Fruit fly (Drosophila melanogaster) whole organism, prepupa: Measurements from ENCODE around the gene Odj.
A peak's percentile ranks its signal among the peaks of the same experiment; 100 is the strongest.

Experiments
- Blimp-1 ChIP-seq: fragments of 200-800 bp; sonication (Bioruptor generic); optimal IDR thresholded peaks from 3 replicates; lab custom pipeline; 2017; ENCODE audit warnings: missing biosample characterization, missing genetic modification characterization, mild to moderate bottlenecking, moderate library complexity, missing genetic modification reagents
- CG10631 ChIP-seq: fragments of 200-800 bp; sonication (Bioruptor generic); optimal IDR thresholded peaks from 2 replicates; lab custom pipeline; 2016; ENCODE audit warnings: missing biosample characterization, missing genetic modification characterization
- CG10669 ChIP-seq: fragments of 200-800 bp; sonication (Bioruptor generic); optimal IDR thresholded peaks from 3 replicates; lab custom pipeline; 2018; ENCODE audit warnings: missing biosample characterization, mild to moderate bottlenecking, missing genetic modification characterization, moderate library complexity
- CG11294 ChIP-seq: fragments of 200-800 bp; sonication (Bioruptor generic); IDR thresholded peaks from 2 replicates; pipeline ENCODE4 v1.3.6; 2022; ENCODE audit warnings: missing biosample characterization, missing genetic modification characterization
- CG1621 ChIP-seq: fragments of 200-800 bp; sonication (Bioruptor generic); optimal IDR thresholded peaks from 3 replicates; lab custom pipeline; 2018; ENCODE audit warnings: missing biosample characterization, mild to moderate bottlenecking, missing genetic modification characterization
- CG16779 ChIP-seq: fragments of 200-800 bp; sonication (Bioruptor generic); optimal IDR thresholded peaks from 3 replicates; lab custom pipeline; 2017; ENCODE audit warnings: missing biosample characterization, mild to moderate bottlenecking, missing genetic modification characterization
- CG3032 ChIP-seq: fragments of 200-800 bp; optimal IDR thresholded peaks from 2 replicates; lab custom pipeline; 2019; ENCODE audit warnings: missing biosample characterization, mild to moderate bottlenecking, missing genetic modification characterization, moderate library complexity
- CG31627 ChIP-seq: fragments of 200-800 bp; sonication (Bioruptor generic); optimal IDR thresholded peaks from 3 replicates; lab custom pipeline; 2016; ENCODE audit warnings: missing biosample characterization, missing genetic modification characterization
- CG32006 ChIP-seq: fragments of 200-800 bp; sonication (Bioruptor generic); optimal IDR thresholded peaks from 3 replicates; lab custom pipeline; 2017; ENCODE audit warnings: missing biosample characterization, mild to moderate bottlenecking, missing genetic modification characterization
- CG34406 ChIP-seq: fragments of 200-800 bp; sonication (Bioruptor generic); optimal IDR thresholded peaks from 3 replicates; lab custom pipeline; 2016; ENCODE audit warnings: missing biosample characterization, missing genetic modification characterization
- CG3919 ChIP-seq: fragments of 200-800 bp; sonication (Bioruptor generic); optimal IDR thresholded peaks from 3 replicates; lab custom pipeline; 2016; ENCODE audit warnings: missing biosample characterization, missing genetic modification characterization
- CG4318 ChIP-seq: fragments of 200-800 bp; sonication (Bioruptor generic); optimal IDR thresholded peaks from 3 replicates; lab custom pipeline; 2017; ENCODE audit warnings: missing biosample characterization, mild to moderate bottlenecking, missing genetic modification characterization
- CG6163 ChIP-seq: fragments of 200-800 bp; sonication (Bioruptor generic); IDR thresholded peaks from 3 replicates; pipeline ENCODE4 v1.3.6; 2022; ENCODE audit warnings: missing biosample characterization, missing genetic modification characterization
- CG6276 ChIP-seq: fragments of 200-800 bp; sonication (Bioruptor generic); optimal IDR thresholded peaks from 2 replicates; lab custom pipeline; 2017; ENCODE audit warnings: missing biosample characterization, mild to moderate bottlenecking, missing genetic modification characterization
- CG8119 ChIP-seq: fragments of 200-800 bp; sonication (Bioruptor generic); IDR thresholded peaks from 3 replicates; pipeline ENCODE4 v1.3.6; 2022; ENCODE audit warnings: missing biosample characterization, missing genetic modification characterization
- CG8319 ChIP-seq: fragments of 200-800 bp; sonication (Bioruptor generic); optimal IDR thresholded peaks from 3 replicates; lab custom pipeline; 2016; ENCODE audit warnings: missing biosample characterization, missing genetic modification characterization
- CG8632 ChIP-seq: fragments of 200-800 bp; sonication (Bioruptor generic); optimal IDR thresholded peaks from 3 replicates; lab custom pipeline; 2016; ENCODE audit warnings: missing biosample characterization, missing genetic modification characterization
- CG9139 ChIP-seq: fragments of 200-800 bp; sonication (Bioruptor generic); optimal IDR thresholded peaks from 3 replicates; lab custom pipeline; 2017; ENCODE audit warnings: missing biosample characterization, mild to moderate bottlenecking, missing genetic modification characterization
- Eip75B ChIP-seq: fragments of 200-800 bp; sonication (Bioruptor generic); optimal IDR thresholded peaks from 3 replicates; lab custom pipeline; 2016; ENCODE audit warnings: missing biosample characterization, missing genetic modification characterization
- Eip78C ChIP-seq: fragments of 200-800 bp; sonication (Bioruptor generic); peaks from one replicate; lab custom pipeline; 2016; ENCODE audit warnings: missing biosample characterization, missing genetic modification characterization
- Ets21C ChIP-seq: fragments of 200-800 bp; sonication (Bioruptor generic); optimal IDR thresholded peaks from 3 replicates; lab custom pipeline; 2016; ENCODE audit warnings: missing biosample characterization, missing genetic modification characterization
- Ets96B ChIP-seq: fragments of 200-800 bp; optimal IDR thresholded peaks from 2 replicates; lab custom pipeline; 2019; ENCODE audit warnings: missing biosample characterization, mild to moderate bottlenecking, missing genetic modification characterization, moderate library complexity
- Gug ChIP-seq: fragments of 200-800 bp; sonication (Bioruptor generic); IDR thresholded peaks from 2 replicates; pipeline ENCODE4 v1.3.6; 2022; ENCODE audit warnings: missing biosample characterization, missing genetic modification characterization
- Hr38 ChIP-seq: sonication (Bioruptor generic); optimal IDR thresholded peaks from 2 replicates; lab custom pipeline; 2016; ENCODE audit warnings: missing biosample characterization, missing genetic modification characterization
- Hr4 ChIP-seq: fragments of 200-800 bp; sonication (Bioruptor generic); optimal IDR thresholded peaks from 3 replicates; lab custom pipeline; 2016; ENCODE audit warnings: missing biosample characterization, missing genetic modification characterization
- Met ChIP-seq: fragments of 200-800 bp; sonication (Bioruptor generic); optimal IDR thresholded peaks from 3 replicates; lab custom pipeline; 2016; ENCODE audit warnings: missing biosample characterization, missing genetic modification characterization
- OdsH ChIP-seq: fragments of 200-800 bp; sonication (Bioruptor generic); optimal IDR thresholded peaks from 3 replicates; lab custom pipeline; 2016; ENCODE audit warnings: missing biosample characterization, missing genetic modification characterization
- Smox ChIP-seq: fragments of 200-800 bp; sonication (Bioruptor generic); optimal IDR thresholded peaks from 3 replicates; lab custom pipeline; 2016; ENCODE audit warnings: missing biosample characterization, missing genetic modification characterization
- Sox102F ChIP-seq: fragments of 200-800 bp; sonication (Bioruptor generic); optimal IDR thresholded peaks from 2 replicates; lab custom pipeline; 2016; ENCODE audit warnings: missing biosample characterization, mild to moderate bottlenecking, missing genetic modification characterization
- Sox14 ChIP-seq: fragments of 200-800 bp; sonication (Bioruptor generic); optimal IDR thresholded peaks from 3 replicates; lab custom pipeline; 2016; ENCODE audit warnings: missing biosample characterization, missing genetic modification characterization
- Sox15 ChIP-seq: fragments of 200-800 bp; sonication (Bioruptor generic); optimal IDR thresholded peaks from 3 replicates; lab custom pipeline; 2016; ENCODE audit warnings: missing biosample characterization, missing genetic modification characterization
- achi ChIP-seq: fragments of 200-800 bp; sonication (Bioruptor generic); optimal IDR thresholded peaks from 3 replicates; lab custom pipeline; 2016; ENCODE audit warnings: missing biosample characterization, missing genetic modification characterization
- acj6 ChIP-seq: fragments of 200-800 bp; sonication (Bioruptor generic); optimal IDR thresholded peaks from 3 replicates; lab custom pipeline; 2016; ENCODE audit warnings: missing biosample characterization, missing genetic modification characterization
- cyc ChIP-seq: fragments of 200-800 bp; sonication (Bioruptor generic); optimal IDR thresholded peaks from 3 replicates; lab custom pipeline; 2016; ENCODE audit warnings: missing biosample characterization, missing genetic modification characterization
- dac ChIP-seq: fragments of 200-800 bp; sonication (Bioruptor generic); optimal IDR thresholded peaks from 2 replicates; lab custom pipeline; 2017; ENCODE audit warnings: missing biosample characterization, mild to moderate bottlenecking, missing genetic modification characterization
- eg ChIP-seq: fragments of 200-800 bp; sonication (Bioruptor generic); IDR thresholded peaks from 3 replicates; pipeline ENCODE4 v1.3.6; 2022; ENCODE audit warnings: missing biosample characterization, missing genetic modification characterization
- esn ChIP-seq: fragments of 200-800 bp; sonication (Bioruptor generic); optimal IDR thresholded peaks from 2 replicates; lab custom pipeline; 2016; ENCODE audit warnings: missing biosample characterization, mild to moderate bottlenecking, missing genetic modification characterization, moderate library complexity
- fd59A ChIP-seq: fragments of 200-800 bp; sonication (Bioruptor generic); optimal IDR thresholded peaks from 2 replicates; lab custom pipeline; 2017; ENCODE audit warnings: missing biosample characterization, mild to moderate bottlenecking, missing genetic modification characterization, missing genetic modification reagents
- fd85E ChIP-seq: fragments of 200-800 bp; sonication (Bioruptor generic); optimal IDR thresholded peaks from 3 replicates; lab custom pipeline; 2016; ENCODE audit warnings: missing biosample characterization, missing genetic modification characterization
- fkh ChIP-seq: fragments of 200-800 bp; sonication (Bioruptor generic); optimal IDR thresholded peaks from 3 replicates; lab custom pipeline; 2017; ENCODE audit warnings: missing biosample characterization, mild to moderate bottlenecking, missing genetic modification characterization, moderate library complexity
- pdm3 ChIP-seq: fragments of 200-800 bp; sonication (Bioruptor generic); optimal IDR thresholded peaks from 3 replicates; lab custom pipeline; 2016; ENCODE audit warnings: missing biosample characterization, missing genetic modification characterization
- salr ChIP-seq, 2 experiments: fragments of 200-800 bp; sonication (Bioruptor generic); optimal IDR thresholded peaks; 3 replicates each; lab custom pipeline; 2016 to 2018; ENCODE audit warnings: missing biosample characterization in 2 of 2, missing genetic modification characterization in 2 of 2, mild to moderate bottlenecking in 1 of 2
- spab ChIP-seq: fragments of 200-800 bp; sonication (Bioruptor generic); optimal IDR thresholded peaks from 2 replicates; lab custom pipeline; 2017; ENCODE audit warnings: missing biosample characterization, mild to moderate bottlenecking, missing genetic modification characterization, missing genetic modification reagents
- ss ChIP-seq, 2 experiments: fragments of 200-800 bp; sonication (Bioruptor generic); optimal IDR thresholded peaks; 2 replicates in 1 of 2; 3 replicates in 1 of 2; lab custom pipeline; 2017 to 2018; ENCODE audit warnings: mild to moderate bottlenecking in 2 of 2, missing biosample characterization in 2 of 2, missing genetic modification characterization in 2 of 2, moderate library complexity in 1 of 2
- topi ChIP-seq: fragments of 200-800 bp; sonication (Bioruptor generic); optimal IDR thresholded peaks from 3 replicates; lab custom pipeline; 2016; ENCODE audit warnings: missing biosample characterization, missing genetic modification characterization

Odj gene

dm6 chr3R:17794335-17795074, 14.5 kb downstream of the Odj start, which contains the start of gene CG43102 (continued):
- TF ChIP-seq esn (GFP tag; lab: Kevin White, UChicago) (peak; percentile 63), Blimp-1 (GFP tag; lab: Kevin White, UChicago) (peak; percentile 29), CG32006 (GFP tag; lab: Kevin White, UChicago) (peak; percentile 64), CG6276 (no peak), Sox15 (GFP tag; lab: Kevin White, UChicago) (peak; percentile 16), Gug (GFP tag; lab: Robert Waterston, UW) (0 out of 2 replicates have a peak, but pooled peaks have one; percentile 23), CG4318 (GFP tag; lab: Kevin White, UChicago) (peak; percentile 45), fkh (GFP tag; lab: Kevin White, UChicago) (no peak), CG34406 (GFP tag; lab: Kevin White, UChicago) (peak; percentile 74)
- TF ChIP-seq, all 60 proteins: peak for 55

dm6 chr3R:17793287-17793686, 15.7 kb downstream of the Odj start:
- TF ChIP-seq CG6276, result no peak
- no peak for TF ChIP-seq fd85E
- TF ChIP-seq esn (GFP tag; lab: Kevin White, UChicago), result no peak
- TF ChIP-seq spab, result no peak
- TF ChIP-seq fkh (GFP tag; lab: Kevin White, UChicago), result no peak
- TF ChIP-seq Smox, result no peak
- TF ChIP-seq CG9139, result no peak

dm6 chr3R:17789937-17790336, 19.1 kb downstream of the Odj start:
- TF ChIP-seq spab (no peak), topi (GFP tag; lab: Kevin White, UChicago) (no peak), Met (GFP tag; lab: Kevin White, UChicago) (peak; percentile 4), Sox14 (no peak), achi (GFP tag; lab: Kevin White, UChicago) (peak; percentile 3), CG8632 (no peak), Blimp-1 (GFP tag; lab: Kevin White, UChicago) (no peak), Ets96B (tag; lab: Kevin White, UChicago) (no peak), fd59A (GFP tag; lab: Kevin White, UChicago) (no peak), Sox102F (GFP tag; lab: Kevin White, UChicago) (no peak), CG10631 (peak; percentile 8), CG8119 (GFP tag; lab: Robert Waterston, UW) (no peak), Eip75B (peak; percentile 4), acj6 (no peak), Hr38 (GFP tag; lab: Kevin White, UChicago) (no peak), Eip78C (GFP tag; lab: Kevin White, UChicago) (peak; percentile 67), pdm3 (GFP tag; lab: Kevin White, UChicago) (no peak), CG1621 (tag; lab: Kevin White, UChicago) (no peak), CG3919 (no peak), CG4318 (GFP tag; lab: Kevin White, UChicago) (peak; percentile 4), Ets21C (no peak), fkh (GFP tag; lab: Kevin White, UChicago) (no peak), CG31627 (GFP tag; lab: Kevin White, UChicago) (no peak), Hr4 (GFP tag; lab: Kevin White, UChicago) (peak; percentile 47), CG32006 (GFP tag; lab: Kevin White, UChicago) (peak; percentile 58), CG16779 (tag; lab: Kevin White, UChicago) (no peak), esn (GFP tag; lab: Kevin White, UChicago) (no peak), ss (GFP tag; optimal IDR thresholded peaks at IDR 0.05; lab: Kevin White, UChicago) (no peak), cyc (GFP tag; lab: Kevin White, UChicago) (no peak), Sox15 (GFP tag; lab: Kevin White, UChicago) (no peak), CG3032 (tag; lab: Kevin White, UChicago) (no peak), dac (no peak), CG11294 (no peak), CG6163 (GFP tag; lab: Robert Waterston, UW) (no peak), CG10669 (GFP tag; lab: Kevin White, UChicago) (no peak), OdsH (GFP tag; lab: Kevin White, UChicago) (no peak), CG34406 (GFP tag; lab: Kevin White, UChicago) (no peak), Gug (GFP tag; lab: Robert Waterston, UW) (no peak), CG6276 (peak; percentile 30), CG8319 (GFP tag; lab: Kevin White, UChicago) (no peak), eg (GFP tag; lab: Robert Waterston, UW) (0 out of 3 replicates have a peak, but pooled peaks have one; percentile 12), salr (GFP tag; optimal IDR thresholded peaks at IDR 0.05; lab: Kevin White, UChicago) (peak in 1 of 2 experiments; percentile 22)
